Worm (Caenorhabditis elegans): ENCODE results near the gene C08F8.3.

C08F8.3 gene

ce11 chrIV:11150844-11151243, 4.0 kb upstream of the C08F8.3 start, which contains the start of gene C08F8.2:
TSS of gene C08F8.2 (plus strand) at chrIV:11150997.
- TF ChIP-seq pqm-1 (tag; optimal IDR thresholded peaks at IDR 0.05): no peak
- no peak for TF ChIP-seq egl-27 (tag; optimal IDR thresholded peaks at IDR 0.05)
- TF ChIP-seq sea-2 (GFP tag; optimal IDR thresholded peaks at IDR 0.05): no peak
- peak; percentile 53 for TF ChIP-seq ama-1 (optimal IDR thresholded peaks at IDR 0.05)
- TF ChIP-seq jun-1 (tag; optimal IDR thresholded peaks at IDR 0.05): no peak
- TF ChIP-seq aly-2 (tag; optimal IDR thresholded peaks at IDR 0.05): no peak

- TF ChIP-seq ztf-4 (tag; optimal IDR thresholded peaks at IDR 0.05) (no peak), lin-15B (tag; optimal IDR thresholded peaks at IDR 0.05) (no peak), ceh-16 (tag; optimal IDR thresholded peaks at IDR 0.05) (no peak), ama-1 (optimal IDR thresholded peaks at IDR 0.05) (no peak), unc-39 (tag; optimal IDR thresholded peaks at IDR 0.05) (no peak), nhr-11 (tag; optimal IDR thresholded peaks at IDR 0.05) (no peak)
Observed at ce11 chrIV:11156526-11156925, 1.7 kb downstream of the C08F8.3 start.

ce11 chrIV:11159886-11160285, 5.0 kb downstream of the C08F8.3 start, which contains the start of gene mboa-4:
TSS of gene mboa-4 (minus strand) at chrIV:11159986.
- TF ChIP-seq ztf-4 (tag; optimal IDR thresholded peaks at IDR 0.05): no peak
- TF ChIP-seq nhr-11 (tag; optimal IDR thresholded peaks at IDR 0.05): no peak
- TF ChIP-seq snpc-4 (tag; optimal IDR thresholded peaks at IDR 0.05): no peak
- TF ChIP-seq hmg-11 (tag; optimal IDR thresholded peaks at IDR 0.05): no peak
- no peak for TF ChIP-seq mdl-1 (tag; optimal IDR thresholded peaks at IDR 0.05)
- no peak for TF ChIP-seq ceh-9 (tag; optimal IDR thresholded peaks at IDR 0.05)
- TF ChIP-seq egl-27 (tag; optimal IDR thresholded peaks at IDR 0.05): no peak
- TF ChIP-seq ceh-82 (tag; optimal IDR thresholded peaks at IDR 0.05): no peak
- no peak for TF ChIP-seq R02D3.7 (tag; optimal IDR thresholded peaks at IDR 0.05)
- no peak for TF ChIP-seq jun-1 (tag; optimal IDR thresholded peaks at IDR 0.05)
- TF ChIP-seq lin-39 (tag; optimal IDR thresholded peaks at IDR 0.05): no peak
- no peak for TF ChIP-seq egl-5 (tag; optimal IDR thresholded peaks at IDR 0.05)
- no peak for TF ChIP-seq unc-62 (GFP tag; optimal IDR thresholded peaks at IDR 0.05)
- no peak for TF ChIP-seq aly-2 (tag; optimal IDR thresholded peaks at IDR 0.05)

- no peak for TF ChIP-seq ceh-28 (tag; optimal IDR thresholded peaks at IDR 0.05)
- TF ChIP-seq fos-1 (tag; optimal IDR thresholded peaks at IDR 0.05): no peak
- no peak for TF ChIP-seq lin-39 (tag; optimal IDR thresholded peaks at IDR 0.05)
- no peak for TF ChIP-seq nhr-25 (tag; optimal IDR thresholded peaks at IDR 0.05)
- TF ChIP-seq hmg-11 (tag; optimal IDR thresholded peaks at IDR 0.05): no peak
- TF ChIP-seq tbx-2 (tag; optimal IDR thresholded peaks at IDR 0.05): no peak
Observed at ce11 chrIV:11160707-11161106, 5.9 kb downstream of the C08F8.3 start, which contains the start of gene C08F8.15. TSS of gene C08F8.15 (minus strand) at chrIV:11160807.

- TF ChIP-seq R02D3.7 (tag; optimal IDR thresholded peaks at IDR 0.05) (no peak), sea-2 (GFP tag; optimal IDR thresholded peaks at IDR 0.05) (no peak), ztf-11 (tag; optimal IDR thresholded peaks at IDR 0.05) (no peak), lin-15B (tag; optimal IDR thresholded peaks at IDR 0.05) (no peak), elt-3 (tag; optimal IDR thresholded peaks at IDR 0.05) (no peak), nhr-11 (tag; optimal IDR thresholded peaks at IDR 0.05) (no peak), pqm-1 (tag; optimal IDR thresholded peaks at IDR 0.05) (no peak), fkh-10 (GFP tag; optimal IDR thresholded peaks at IDR 0.05) (no peak), unc-62 (GFP tag; optimal IDR thresholded peaks at IDR 0.05) (no peak), nhr-237 (tag; optimal IDR thresholded peaks at IDR 0.05) (no peak), aly-2 (tag; optimal IDR thresholded peaks at IDR 0.05) (no peak), elt-2 (tag; optimal IDR thresholded peaks at IDR 0.05) (no peak), egl-5 (tag; optimal IDR thresholded peaks at IDR 0.05) (no peak), nhr-25 (tag; optimal IDR thresholded peaks at IDR 0.05) (no peak), eor-1 (tag; optimal IDR thresholded peaks at IDR 0.05) (no peak), ZK546.5 (tag; optimal IDR thresholded peaks at IDR 0.05) (no peak), lin-39 (tag; optimal IDR thresholded peaks at IDR 0.05) (no peak)
Observed at ce11 chrIV:11162451-11162850, 7.6 kb downstream of the C08F8.3 start, which contains the start of gene fbxb-9. TSS of gene fbxb-9 (minus strand) at chrIV:11162551.

- TF ChIP-seq nhr-77 (tag; optimal IDR thresholded peaks at IDR 0.05): no peak
Observed at ce11 chrIV:11164831-11165230, 10.0 kb downstream of the C08F8.3 start, which contains the start of gene C08F8.6. TSS of gene C08F8.6 (minus strand) at chrIV:11164931.

All from whole organism, L3 larva.